Worm (Caenorhabditis elegans) whole organism, L1 larva: Measurements from ENCODE around the gene mdl-1.

ENCODE experiments used
- nhr-20 ChIP-seq: sonication (generic microtip); optimal IDR thresholded peaks from 2 replicates; lab custom pipeline; 2016; ENCODE audit warnings: mild to moderate bottlenecking, missing genetic modification characterization, missing compliant biosample characterization
- nhr-237 ChIP-seq: fragments of 150-350 bp; optimal IDR thresholded peaks from 2 replicates; lab custom pipeline; 2014; ENCODE audit warnings: missing biosample characterization, missing genetic modification characterization
- nhr-28 ChIP-seq: fragments of 150-350 bp; optimal IDR thresholded peaks from 2 replicates; lab custom pipeline; 2014; ENCODE audit warnings: missing biosample characterization, missing genetic modification characterization
- unc-30 ChIP-seq: sonication (generic microtip); optimal IDR thresholded peaks from 2 replicates; lab custom pipeline; 2017; ENCODE audit warnings: missing biosample characterization, missing genetic modification characterization
- unc-62 ChIP-seq: fragments of 150-350 bp; optimal IDR thresholded peaks from 2 replicates; lab custom pipeline; 2014; ENCODE audit warnings: missing biosample characterization, missing genetic modification reagents, missing genetic modification characterization

DNA sequence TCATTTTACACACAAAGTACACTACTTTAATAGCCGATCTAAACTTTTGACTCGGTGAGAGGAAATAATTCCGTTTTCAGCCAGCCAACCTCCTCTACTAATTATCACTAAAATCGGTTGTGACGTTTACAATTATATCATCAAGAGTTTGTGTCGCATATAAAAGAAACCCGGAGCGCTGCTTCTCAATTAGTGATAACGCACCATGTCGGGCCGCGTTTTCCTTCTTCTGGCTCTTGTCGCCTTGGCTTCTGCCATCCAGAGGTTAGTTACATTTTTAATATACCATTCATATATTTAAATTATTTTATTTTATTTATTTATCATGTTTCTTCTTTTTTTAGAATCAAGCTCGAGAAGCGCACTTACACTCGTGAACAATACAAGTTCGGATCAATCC lies 48.8 kb downstream of the mdl-1 start, which contains the start of gene asp-3:
- TF ChIP-seq nhr-28 (tag; lab: Kevin White, UChicago) (no peak), unc-30 (tag; lab: Kevin White, UChicago) (no peak), nhr-20 (tag; lab: Kevin White, UChicago) (no peak), unc-62 (no peak), nhr-237 (tag; lab: Kevin White, UChicago) (no peak)
